Worm (Caenorhabditis elegans) whole organism, L4 larva: ENCODE results near the gene C13A2.3.

Source experiments
- egl-27 ChIP-seq: sonication (generic microtip); optimal IDR thresholded peaks from 3 replicates; lab custom pipeline; 2017; ENCODE audit warnings: missing biosample characterization, missing genetic modification reagents, missing genetic modification characterization
- lin-39 ChIP-seq: fragments of 150-350 bp; optimal IDR thresholded peaks from 2 replicates; lab custom pipeline; 2014; ENCODE audit warnings: missing biosample characterization, missing genetic modification reagents, missing genetic modification characterization
- mdl-1 ChIP-seq, 2 experiments: fragments of 150-350 bp in 1 of 2; sonication (generic microtip) in 1 of 2; optimal IDR thresholded peaks; 2 replicates each; lab custom pipeline; 2014 to 2017; ENCODE audit warnings: missing biosample characterization in 2 of 2, missing genetic modification characterization in 2 of 2
- nhr-237 ChIP-seq: sonication (generic microtip); optimal IDR thresholded peaks from 2 replicates; lab custom pipeline; 2017; ENCODE audit warnings: missing biosample characterization, missing genetic modification characterization
- pha-4 ChIP-seq, 2 experiments: fragments of 150-350 bp in 1 of 2; fragments of 200-800 bp in 1 of 2; sonication (Bioruptor generic) in 1 of 2; IDR thresholded peaks in 1 of 2; optimal IDR thresholded peaks in 1 of 2; 2 replicates each; pipeline versions ENCODE4 v1.3.6 to Lab custom; 2014 to 2022; ENCODE audit warnings: missing genetic modification characterization in 2 of 2, missing genetic modification reagents in 2 of 2, missing biosample characterization in 1 of 2, missing compliant biosample characterization in 1 of 2
- snpc-4 ChIP-seq: fragments of 150-350 bp; optimal IDR thresholded peaks from 2 replicates; lab custom pipeline; 2014; ENCODE audit warnings: missing biosample characterization, missing genetic modification characterization
- unc-62 ChIP-seq, 3 experiments: fragments of 150-350 bp in 1 of 3; sonication (generic microtip); optimal IDR thresholded peaks in 2 of 3; peaks in 1 of 3; 1 replicate in 1 of 3; 2 replicates in 2 of 3; lab custom pipeline; 2014 to 2017; ENCODE audit warnings: missing biosample characterization in 3 of 3, missing genetic modification characterization in 3 of 3, missing genetic modification reagents in 3 of 3, missing genotype in 1 of 3

DNA sequence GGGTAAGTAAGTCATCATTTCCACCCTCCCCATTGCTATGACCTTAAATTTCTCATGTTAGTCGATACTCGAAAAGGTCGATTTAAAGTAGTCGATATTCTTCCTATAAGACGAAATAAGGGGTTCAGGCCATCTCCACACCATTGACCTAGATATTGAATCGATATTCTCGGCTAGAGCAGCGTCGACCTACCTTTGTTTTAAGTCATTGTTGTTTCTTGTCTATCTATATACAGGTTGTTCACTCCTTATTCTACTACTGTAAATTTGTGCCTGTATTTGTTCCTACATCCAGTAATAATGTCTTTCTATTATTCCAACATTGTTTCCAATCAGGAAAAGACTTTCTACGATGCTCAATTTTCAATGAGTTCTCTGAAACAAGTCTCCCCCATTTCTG lies 44.8 kb downstream of the C13A2.3 start, which contains the start of gene F10G2.4:
- TF ChIP-seq pha-4 (GFP tag; IDR thresholded peaks at IDR 0.05; lab: Robert Waterston, UW) = no peak
- no peak for TF ChIP-seq pha-4 (tag; optimal IDR thresholded peaks at IDR 0.05; lab: Kevin White, UChicago)
- no peak for TF ChIP-seq mdl-1 (tag; optimal IDR thresholded peaks at IDR 0.05; lab: Kevin White, UChicago)
- no peak for TF ChIP-seq egl-27
- no peak for TF ChIP-seq nhr-237 (tag; lab: Kevin White, UChicago)
- no peak for TF ChIP-seq lin-39 (tag; lab: Kevin White, UChicago)
- TF ChIP-seq snpc-4 (tag; lab: Kevin White, UChicago) = no peak
- no peak for TF ChIP-seq unc-62 (GFP tag; optimal IDR thresholded peaks at IDR 0.05 in 1 of 2; lab: Kevin White, UChicago)
- TF ChIP-seq unc-62 (tag; optimal IDR thresholded peaks at IDR 0.05; lab: Kevin White, UChicago) = no peak
